Fruit fly (Drosophila melanogaster): Measurements from ENCODE around the gene Pp1-87B.

dm6 chr3R:12449617-12450242, 24.0 kb upstream of the Pp1-87B start:
- TF ChIP-seq pan (optimal IDR thresholded peaks at IDR 0.05): no peak
- TF ChIP-seq usp (GFP tag; optimal IDR thresholded peaks at IDR 0.05): no peak
- no peak for TF ChIP-seq Dll (optimal IDR thresholded peaks at IDR 0.05)
- no peak for TF ChIP-seq psq (optimal IDR thresholded peaks at IDR 0.05)

All from whole organism.